Worm (Caenorhabditis elegans): ENCODE results near the gene rab-18.

Gene rab-18

ce11 chrIII:1080536-1080935, at the start of gene rab-18, which contains the start of gene kbp-4 (continued):
- no peak for TF ChIP-seq elt-4 (tag; optimal IDR thresholded peaks at IDR 0.05)
- no peak for TF ChIP-seq ceh-19 (GFP tag; optimal IDR thresholded peaks at IDR 0.05)
- TF ChIP-seq ets-4 (tag; optimal IDR thresholded peaks at IDR 0.05): peak; percentile 7
- TF ChIP-seq ama-1 (optimal IDR thresholded peaks at IDR 0.05): no peak
- TF ChIP-seq tbx-2 (tag; optimal IDR thresholded peaks at IDR 0.05): peak; percentile 60

ce11 chrIII:1125494-1125893, 44.9 kb upstream of the rab-18 start:
- no peak for TF ChIP-seq F13H6.1 (tag; optimal IDR thresholded peaks at IDR 0.05)
- peak; percentile 9 for TF ChIP-seq ceh-48 (tag; optimal IDR thresholded peaks at IDR 0.05)

ce11 chrIII:1122239-1122638, 41.7 kb upstream of the rab-18 start:
- TF ChIP-seq rnt-1 (tag; optimal IDR thresholded peaks at IDR 0.05) (peak; percentile 34), ceh-24 (tag; optimal IDR thresholded peaks at IDR 0.05) (no peak), sox-2 (GFP tag; IDR thresholded peaks at IDR 0.05) (no peak), hlh-13 (GFP tag; optimal IDR thresholded peaks at IDR 0.05) (peak; percentile 63), unc-42 (tag; optimal IDR thresholded peaks at IDR 0.05) (no peak), ref-2 (tag; optimal IDR thresholded peaks at IDR 0.05) (peak; percentile 60), sdc-2 (tag; optimal IDR thresholded peaks at IDR 0.05) (peak; percentile 32), pat-9 (tag; optimal IDR thresholded peaks at IDR 0.05) (peak; percentile 24), elt-2 (tag; optimal IDR thresholded peaks at IDR 0.05) (peak; percentile 79), ceh-19 (GFP tag; optimal IDR thresholded peaks at IDR 0.05) (peak; percentile 66), ceh-9 (tag; optimal IDR thresholded peaks at IDR 0.05) (peak; percentile 31), ama-1 (optimal IDR thresholded peaks at IDR 0.05) (no peak), C38D4.7 (GFP tag; optimal IDR thresholded peaks at IDR 0.05) (peak; percentile 62), unc-55 (GFP tag; optimal IDR thresholded peaks at IDR 0.05) (no peak), npax-4 (tag; optimal IDR thresholded peaks at IDR 0.05) (peak; percentile 46), nhr-11 (tag; optimal IDR thresholded peaks at IDR 0.05) (no peak), ceh-31 (tag; optimal IDR thresholded peaks at IDR 0.05) (no peak), elt-4 (tag; optimal IDR thresholded peaks at IDR 0.05) (no peak), fkh-10 (GFP tag; optimal IDR thresholded peaks at IDR 0.05) (no peak), unc-86 (tag; optimal IDR thresholded peaks at IDR 0.05) (no peak), F13H6.1 (tag; optimal IDR thresholded peaks at IDR 0.05) (peak; percentile 34), ceh-6 (GFP tag; optimal IDR thresholded peaks at IDR 0.05) (peak; percentile 75), nfya-1 (tag; optimal IDR thresholded peaks at IDR 0.05) (peak; percentile 1), dmd-4 (tag; optimal IDR thresholded peaks at IDR 0.05; ENCODE audit: borderline replicate concordance) (no peak), K02D7.2 (tag; optimal IDR thresholded peaks at IDR 0.05) (peak; percentile 39), pax-1 (tag; optimal IDR thresholded peaks at IDR 0.05) (no peak), gmeb-2 (tag; optimal IDR thresholded peaks at IDR 0.05) (peak; percentile 72), che-1 (tag; optimal IDR thresholded peaks at IDR 0.05) (peak; percentile 73), pha-4 (tag; optimal IDR thresholded peaks at IDR 0.05) (no peak), tbx-2 (tag; optimal IDR thresholded peaks at IDR 0.05) (peak; percentile 5), Y22D7AL.16 (tag; optimal IDR thresholded peaks at IDR 0.05) (peak; percentile 43), ceh-48 (tag; optimal IDR thresholded peaks at IDR 0.05) (peak; percentile 45), ets-4 (tag; optimal IDR thresholded peaks at IDR 0.05) (no peak), dve-1 (tag; optimal IDR thresholded peaks at IDR 0.05) (no peak), ceh-18 (tag; optimal IDR thresholded peaks at IDR 0.05) (peak; percentile 15), madf-2 (tag; optimal IDR thresholded peaks at IDR 0.05) (peak; percentile 44), ztf-16 (tag; optimal IDR thresholded peaks at IDR 0.05) (peak; percentile 57), ceh-45 (GFP tag; IDR thresholded peaks at IDR 0.05) (no peak), T23F11.4 (GFP tag; optimal IDR thresholded peaks at IDR 0.05) (peak; percentile 54), pha-2 (tag; optimal IDR thresholded peaks at IDR 0.05) (peak; percentile 61), zip-5 (tag; optimal IDR thresholded peaks at IDR 0.05) (peak; percentile 33), sox-4 (tag; optimal IDR thresholded peaks at IDR 0.05) (peak; percentile 64), pqm-1 (tag; optimal IDR thresholded peaks at IDR 0.05) (no peak), ceh-34 (tag; optimal IDR thresholded peaks at IDR 0.05) (peak; percentile 18), hlh-15 (tag; optimal IDR thresholded peaks at IDR 0.05) (peak; percentile 6), ahr-1 (tag; optimal IDR thresholded peaks at IDR 0.05) (no peak), pag-3 (tag; optimal IDR thresholded peaks at IDR 0.05; ENCODE audit: borderline replicate concordance) (no peak), eyg-1 (tag; optimal IDR thresholded peaks at IDR 0.05) (no peak), nhr-232 (tag; optimal IDR thresholded peaks at IDR 0.05) (peak; percentile 23)
